Worm (Caenorhabditis elegans) whole organism, young adult: Measurements from ENCODE around the gene hsb-1.

Experiments used
- B0336.3 ChIP-seq: fragments of 200-800 bp; sonication (Bioruptor generic); IDR thresholded peaks from 2 replicates; pipeline ENCODE4 v1.3.6; 2022; ENCODE audit warnings: missing genetic modification characterization, missing compliant biosample characterization
- F10E7.11 ChIP-seq: sonication (generic microtip); optimal IDR thresholded peaks from 2 replicates; lab custom pipeline; 2017; ENCODE audit warnings: mild to moderate bottlenecking, missing genetic modification characterization, moderate library complexity, missing compliant biosample characterization
- F57A8.1 ChIP-seq: fragments of 200-800 bp; sonication (Bioruptor generic); optimal IDR thresholded peaks from 2 replicates; lab custom pipeline; 2018; ENCODE audit warnings: mild to moderate bottlenecking, missing genetic modification characterization, moderate library complexity, missing compliant biosample characterization
- F57C9.4 ChIP-seq: sonication (generic microtip); optimal IDR thresholded peaks from 2 replicates; lab custom pipeline; 2017; ENCODE audit warnings: mild to moderate bottlenecking, missing genetic modification characterization, missing compliant biosample characterization
- K12H6.12 ChIP-seq: fragments of 200-800 bp; sonication (Bioruptor generic); optimal IDR thresholded peaks from 2 replicates; lab custom pipeline; 2018; ENCODE audit warnings: mild to moderate bottlenecking, missing genetic modification characterization, missing compliant biosample characterization
- T07F8.4 ChIP-seq: sonication (generic microtip); optimal IDR thresholded peaks from 2 replicates; lab custom pipeline; 2016; ENCODE audit warnings: mild to moderate bottlenecking, missing genetic modification characterization, moderate library complexity, missing compliant biosample characterization
- Y67H2A.10 ChIP-seq: fragments of 200-800 bp; sonication (Bioruptor generic); conservative IDR thresholded peaks from 2 replicates; pipeline ENCODE4 v1.3.6; 2022; ENCODE audit warnings: missing genetic modification reagents, missing genetic modification characterization, missing compliant biosample characterization
- Y95B8A.8 ChIP-seq: fragments of 200-800 bp; sonication (Bioruptor generic); IDR thresholded peaks from 2 replicates; pipeline ENCODE4 v1.3.6; 2022; ENCODE audit warnings: missing genetic modification reagents, missing genetic modification characterization, missing compliant biosample characterization
- ZK185.1 ChIP-seq: sonication (generic microtip); optimal IDR thresholded peaks from 2 replicates; lab custom pipeline; 2016; ENCODE audit warnings: mild to moderate bottlenecking, missing genetic modification characterization, missing compliant biosample characterization; ENCODE audit not compliant: poor library complexity, severe bottlenecking
- ama-1 ChIP-seq, 3 experiments: fragments of 150-350 bp in 1 of 3; sonication (generic microtip) in 2 of 3; optimal IDR thresholded peaks; 2 replicates each; lab custom pipeline; 2014 to 2018; ENCODE audit warnings: missing biosample characterization in 2 of 3, missing genetic modification characterization in 2 of 3, missing genetic modification reagents in 2 of 3
- aptf-3 ChIP-seq: fragments of 200-800 bp; sonication (Bioruptor generic); IDR thresholded peaks from 2 replicates; pipeline ENCODE4 v1.3.6; 2022; ENCODE audit warnings: missing genetic modification characterization, missing compliant biosample characterization
- athp-1 ChIP-seq: sonication (generic microtip); optimal IDR thresholded peaks from 2 replicates; lab custom pipeline; 2017; ENCODE audit warnings: mild to moderate bottlenecking, missing genetic modification characterization, missing compliant biosample characterization
- attf-5 ChIP-seq: fragments of 200-800 bp; sonication (Bioruptor generic); optimal IDR thresholded peaks from 2 replicates; lab custom pipeline; 2018; ENCODE audit warnings: mild to moderate bottlenecking, missing genetic modification characterization, missing compliant biosample characterization
- attf-6 ChIP-seq: fragments of 200-800 bp; sonication (Bioruptor generic); IDR thresholded peaks from 2 replicates; pipeline ENCODE4 v1.3.6; 2022; ENCODE audit warnings: missing genetic modification reagents, missing genetic modification characterization, missing compliant biosample characterization
- bed-1 ChIP-seq: fragments of 200-800 bp; sonication (Bioruptor generic); IDR thresholded peaks from 2 replicates; pipeline ENCODE4 v1.3.6; 2022; ENCODE audit warnings: missing genetic modification reagents, missing genetic modification characterization, missing compliant biosample characterization
- ccch-3 ChIP-seq: fragments of 200-800 bp; sonication (Bioruptor generic); optimal IDR thresholded peaks from 2 replicates; lab custom pipeline; 2018; ENCODE audit warnings: mild to moderate bottlenecking, missing genetic modification characterization, missing compliant biosample characterization
- cebp-1 ChIP-seq, 2 experiments: fragments of 200-800 bp in 1 of 2; sonication (Bioruptor generic) in 1 of 2; sonication (generic microtip) in 1 of 2; IDR thresholded peaks in 1 of 2; optimal IDR thresholded peaks in 1 of 2; 2 replicates each; pipeline versions ENCODE4 v1.3.6 to Lab custom; 2017 to 2022; ENCODE audit warnings: missing compliant biosample characterization in 2 of 2, missing genetic modification characterization in 2 of 2, mild to moderate bottlenecking in 1 of 2, missing genetic modification reagents in 1 of 2, moderate library complexity in 1 of 2
- cebp-2 ChIP-seq: fragments of 200-800 bp; sonication (Bioruptor generic); IDR thresholded peaks from 2 replicates; pipeline ENCODE4 v1.3.6; 2022; ENCODE audit warnings: missing genetic modification characterization, missing compliant biosample characterization
- chd-7 ChIP-seq: sonication (generic microtip); optimal IDR thresholded peaks from 2 replicates; lab custom pipeline; 2016; ENCODE audit warnings: mild to moderate bottlenecking, missing genetic modification characterization, moderate library complexity, missing compliant biosample characterization
- egl-18 ChIP-seq: fragments of 200-800 bp; sonication (Bioruptor generic); IDR thresholded peaks from 2 replicates; pipeline ENCODE4 v1.3.6; 2022; ENCODE audit warnings: missing genetic modification reagents, missing genetic modification characterization, missing compliant biosample characterization
- ekl-4 ChIP-seq: fragments of 200-800 bp; sonication (Bioruptor generic); IDR thresholded peaks from 2 replicates; pipeline ENCODE4 v1.3.6; 2022; ENCODE audit warnings: missing genetic modification reagents, missing genetic modification characterization, missing compliant biosample characterization
- hmg-1.2 ChIP-seq: fragments of 200-800 bp; sonication (Bioruptor generic); IDR thresholded peaks from 2 replicates; pipeline ENCODE4 v1.3.6; 2022; ENCODE audit warnings: missing genetic modification reagents, missing genetic modification characterization, missing compliant biosample characterization
- lin-40 ChIP-seq: sonication (generic microtip); optimal IDR thresholded peaks from 2 replicates; lab custom pipeline; 2016; ENCODE audit warnings: missing genetic modification characterization, mild to moderate bottlenecking, missing compliant biosample characterization, missing genotype, missing genetic modification reagents
- lin-54 ChIP-seq: fragments of 200-800 bp; sonication (Bioruptor generic); optimal IDR thresholded peaks from 2 replicates; lab custom pipeline; 2018; ENCODE audit warnings: mild to moderate bottlenecking, missing genetic modification characterization, missing compliant biosample characterization
- madf-10 ChIP-seq: sonication (generic microtip); optimal IDR thresholded peaks from 2 replicates; lab custom pipeline; 2016; ENCODE audit warnings: mild to moderate bottlenecking, missing genetic modification characterization, missing compliant biosample characterization
- madf-6 ChIP-seq: fragments of 200-800 bp; sonication (Bioruptor generic); IDR thresholded peaks from 2 replicates; pipeline ENCODE4 v1.3.6; 2022; ENCODE audit warnings: missing genetic modification reagents, missing genetic modification characterization, missing compliant biosample characterization
- madf-8 ChIP-seq: fragments of 200-800 bp; sonication (Bioruptor generic); conservative IDR thresholded peaks from 2 replicates; pipeline ENCODE4 v1.3.6; 2022; ENCODE audit warnings: missing genetic modification reagents, missing genetic modification characterization, missing compliant biosample characterization
- mxl-1 ChIP-seq: sonication (generic microtip); optimal IDR thresholded peaks from 2 replicates; lab custom pipeline; 2016; ENCODE audit warnings: missing genetic modification characterization, missing compliant biosample characterization
- nfya-1 ChIP-seq: sonication (generic microtip); optimal IDR thresholded peaks from 2 replicates; lab custom pipeline; 2017; ENCODE audit warnings: antibody characterized with exemption, missing compliant biosample characterization, missing genetic modification characterization, borderline replicate concordance; ENCODE audit not compliant: insufficient read depth
- nfya-2 ChIP-seq: fragments of 200-800 bp; sonication (Bioruptor generic); IDR thresholded peaks from 2 replicates; pipeline ENCODE4 v1.3.6; 2022; ENCODE audit warnings: missing genetic modification reagents, missing genetic modification characterization, missing compliant biosample characterization
- nfyb-1 ChIP-seq: fragments of 200-800 bp; sonication (Bioruptor generic); IDR thresholded peaks from 2 replicates; pipeline ENCODE4 v1.3.6; 2022; ENCODE audit warnings: missing genetic modification reagents, missing genetic modification characterization, missing compliant biosample characterization
- nhr-120 ChIP-seq: fragments of 200-800 bp; sonication (Bioruptor generic); IDR thresholded peaks from 2 replicates; pipeline ENCODE4 v1.3.6; 2022; ENCODE audit warnings: missing genetic modification characterization, missing compliant biosample characterization
- nhr-90 ChIP-seq: sonication (generic microtip); optimal IDR thresholded peaks from 2 replicates; lab custom pipeline; 2016; ENCODE audit warnings: missing genotype, mild to moderate bottlenecking, missing genetic modification characterization, missing compliant biosample characterization
- rpc-1 ChIP-seq, 2 experiments: fragments of 150-350 bp in 1 of 2; sonication (generic microtip) in 1 of 2; optimal IDR thresholded peaks; 2 replicates each; lab custom pipeline; 2014 to 2018; ENCODE audit warnings: missing biosample characterization in 1 of 2, missing genetic modification characterization in 1 of 2, missing genetic modification reagents in 1 of 2, missing genotype in 1 of 2
- snpc-1.3 ChIP-seq: sonication (generic microtip); optimal IDR thresholded peaks from 2 replicates; lab custom pipeline; 2017; ENCODE audit warnings: missing genetic modification characterization, mild to moderate bottlenecking, missing compliant biosample characterization, antibody characterized with exemption, moderate library complexity, missing genotype, missing genetic modification reagents; ENCODE audit not compliant: insufficient read depth
- snpc-3.4 ChIP-seq: sonication (generic microtip); optimal IDR thresholded peaks from 2 replicates; lab custom pipeline; 2017; ENCODE audit warnings: missing genetic modification characterization, mild to moderate bottlenecking, missing compliant biosample characterization, antibody characterized with exemption, moderate library complexity, missing genotype, missing genetic modification reagents
- snpc-4 ChIP-seq, 5 experiments: fragments of 150-350 bp in 1 of 5; sonication (generic microtip) in 4 of 5; optimal IDR thresholded peaks; 2 replicates each; lab custom pipeline; 2014 to 2018; ENCODE audit warnings: missing genetic modification characterization in 5 of 5, missing biosample characterization in 3 of 5, antibody characterized with exemption in 2 of 5, mild to moderate bottlenecking in 2 of 5, missing compliant biosample characterization in 2 of 5, missing genotype in 2 of 5, moderate library complexity in 2 of 5, missing genetic modification reagents in 1 of 5
- sptf-2 ChIP-seq: fragments of 200-800 bp; sonication (Bioruptor generic); optimal IDR thresholded peaks from 2 replicates; lab custom pipeline; 2018; ENCODE audit warnings: mild to moderate bottlenecking, missing genetic modification characterization, missing compliant biosample characterization
- tlf-1 ChIP-seq: fragments of 200-800 bp; sonication (Bioruptor generic); optimal IDR thresholded peaks from 2 replicates; lab custom pipeline; 2018; ENCODE audit warnings: mild to moderate bottlenecking, missing genetic modification characterization, missing compliant biosample characterization
- zfh-2 ChIP-seq: fragments of 200-800 bp; sonication (Bioruptor generic); conservative IDR thresholded peaks from 2 replicates; pipeline ENCODE4 v1.3.6; 2022; ENCODE audit warnings: missing genetic modification reagents, missing genetic modification characterization, missing compliant biosample characterization
- zim-3 ChIP-seq: sonication (generic microtip); optimal IDR thresholded peaks from 2 replicates; lab custom pipeline; 2017; ENCODE audit warnings: mild to moderate bottlenecking, missing genetic modification characterization, moderate library complexity, missing compliant biosample characterization
- ztf-3 ChIP-seq: fragments of 200-800 bp; sonication (Bioruptor generic); optimal IDR thresholded peaks from 2 replicates; lab custom pipeline; 2018; ENCODE audit warnings: mild to moderate bottlenecking, missing genetic modification characterization, missing compliant biosample characterization

Gene hsb-1

DNA sequence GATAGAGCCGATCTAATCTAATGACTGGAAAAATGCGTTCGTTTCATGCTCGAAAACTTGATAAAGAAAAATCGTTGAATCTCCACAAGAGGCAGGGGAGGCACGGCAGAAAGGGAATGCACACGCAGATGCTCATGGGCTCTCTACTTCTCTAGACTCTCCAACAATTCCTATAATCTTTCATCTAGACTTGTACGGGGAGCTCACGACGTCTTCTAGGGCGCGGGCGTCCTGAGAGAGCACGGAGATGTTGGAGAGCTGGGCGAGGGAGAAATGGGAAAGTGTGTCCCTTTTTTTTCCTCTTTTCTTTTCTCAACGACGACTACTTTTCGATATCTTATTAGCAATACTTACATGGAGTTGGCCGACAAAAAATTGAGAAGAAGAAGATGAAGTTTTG is 16.2 kb upstream of the hsb-1 start:
- TF ChIP-seq tlf-1 (GFP tag; lab: Kevin White, UChicago) (no peak), ztf-3 (GFP tag; lab: Kevin White, UChicago) (no peak), rpc-1 (optimal IDR thresholded peaks at IDR 0.05; lab: Kevin White, UChicago) (no peak), rpc-1 (tag; optimal IDR thresholded peaks at IDR 0.05; lab: Kevin White, UChicago) (no peak), hmg-1.2 (GFP tag; lab: Robert Waterston, UW) (peak; percentile 36; the same call in 1 of the 2 replicates), F57C9.4 (no peak), madf-6 (GFP tag; lab: Robert Waterston, UW) (no peak), nhr-90 (tag; lab: Kevin White, UChicago) (no peak), ekl-4 (no peak), chd-7 (tag; lab: Kevin White, UChicago) (no peak), ama-1 (optimal IDR thresholded peaks at IDR 0.05; lab: Kevin White, UChicago) (no peak), ama-1 (GFP tag; optimal IDR thresholded peaks at IDR 0.05; lab: Kevin White, UChicago) (no peak), madf-8 (GFP tag; lab: Robert Waterston, UW) (no peak), ccch-3 (GFP tag; lab: Kevin White, UChicago) (no peak), zim-3 (no peak), snpc-4 (GFP tag; optimal IDR thresholded peaks at IDR 0.05; lab: Kevin White, UChicago) (no peak), snpc-4 (tag; optimal IDR thresholded peaks at IDR 0.05; lab: Kevin White, UChicago) (no peak), lin-40 (no peak), zfh-2 (GFP tag; lab: Robert Waterston, UW) (peak; percentile 45; the same call in 1 of the 2 replicates), nhr-120 (GFP tag; lab: Robert Waterston, UW) (no peak), mxl-1 (tag; lab: Kevin White, UChicago) (no peak), aptf-3 (GFP tag; lab: Robert Waterston, UW) (no peak), attf-6 (GFP tag; lab: Robert Waterston, UW) (no peak), K12H6.12 (tag; lab: Kevin White, UChicago) (peak; percentile 37), ZK185.1 (tag; lab: Kevin White, UChicago) (no peak), nfyb-1 (no peak), nfya-1 (tag; lab: Kevin White, UChicago) (no peak), F10E7.11 (no peak)
- TF ChIP-seq, all 124 proteins: peak for 3

DNA sequence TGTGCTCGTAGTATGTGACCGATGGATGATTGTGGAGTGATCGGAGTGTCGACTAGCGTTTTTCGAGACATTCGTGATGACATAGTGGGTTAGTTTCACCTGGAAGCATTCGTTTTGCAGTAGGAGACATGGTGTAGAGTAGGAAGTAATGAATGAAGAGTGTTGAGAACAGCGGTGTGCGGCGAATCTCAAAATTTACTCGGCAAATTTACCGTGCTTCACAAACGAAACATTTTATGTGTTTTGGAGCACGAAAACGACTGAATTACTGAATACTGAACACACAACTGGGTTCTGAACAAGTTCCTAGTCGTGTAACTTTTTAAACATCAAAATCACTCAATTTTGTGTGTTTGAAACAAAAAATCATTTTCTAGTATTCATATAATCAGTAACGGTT is 14.0 kb upstream of the hsb-1 start, which contains the start of gene K08E7.6:
Gene K08E7.6, minus strand, starts transcription at position 101 of the 400 bp plus-strand sequence.
- TF ChIP-seq nfya-2 = no peak
- TF ChIP-seq cebp-1 (GFP tag; IDR thresholded peaks at IDR 0.05; lab: Robert Waterston, UW) = no peak
- no peak for TF ChIP-seq cebp-1 (tag; optimal IDR thresholded peaks at IDR 0.05; lab: Kevin White, UChicago)

DNA sequence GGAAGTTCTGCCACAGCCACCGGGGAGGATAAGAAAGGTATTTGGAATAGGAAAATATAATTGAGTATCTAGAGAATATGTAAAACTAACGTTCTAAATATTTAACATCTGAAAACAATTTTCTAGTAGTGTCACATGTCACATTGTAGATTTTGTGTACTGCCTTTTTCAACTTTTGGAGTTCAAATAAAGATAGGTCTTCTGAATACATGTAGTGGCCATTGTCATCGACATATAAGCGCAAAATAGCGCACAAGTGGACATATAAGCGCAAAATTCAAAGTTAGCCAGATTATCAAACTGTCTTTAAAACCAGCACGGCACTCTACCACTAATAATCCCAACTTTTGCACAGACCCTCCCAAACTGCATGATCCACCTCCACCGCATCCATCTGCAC is 7.2 kb upstream of the hsb-1 start:
- TF ChIP-seq Y95B8A.8 (GFP tag; lab: Robert Waterston, UW) (no peak), athp-1 (tag; lab: Kevin White, UChicago) (no peak), egl-18 (GFP tag; lab: Robert Waterston, UW) (no peak), lin-54 (GFP tag; lab: Kevin White, UChicago) (no peak), B0336.3 (no peak), madf-10 (tag; lab: Kevin White, UChicago) (no peak), attf-5 (GFP tag; lab: Kevin White, UChicago) (no peak), cebp-2 (no peak), T07F8.4 (tag; lab: Kevin White, UChicago) (no peak), bed-1 (GFP tag; lab: Robert Waterston, UW) (no peak), Y67H2A.10 (no peak), snpc-3.4 (tag; lab: Kevin White, UChicago) (no peak), aptf-3 (GFP tag; lab: Robert Waterston, UW) (no peak), sptf-2 (GFP tag; lab: Kevin White, UChicago) (no peak), F57A8.1 (GFP tag; lab: Kevin White, UChicago) (no peak), ccch-3 (GFP tag; lab: Kevin White, UChicago) (no peak), hmg-1.2 (GFP tag; lab: Robert Waterston, UW) (no peak), ekl-4 (no peak), snpc-1.3 (tag; lab: Kevin White, UChicago) (no peak)
